Fruit fly (Drosophila melanogaster) whole organism, embryonic: Measurements from ENCODE around the gene NELF-B.

Source experiments
- Asciz ChIP-seq: fragments of 200-800 bp; sonication (Bioruptor generic); optimal IDR thresholded peaks from 2 replicates; lab custom pipeline; 2017; ENCODE audit warnings: missing biosample characterization, mild to moderate bottlenecking, missing genetic modification characterization, missing genetic modification reagents
- Bteb2 ChIP-seq: fragments of 200-800 bp; sonication (Bioruptor generic); optimal IDR thresholded peaks from 2 replicates; lab custom pipeline; 2016; ENCODE audit warnings: missing biosample characterization, missing genetic modification characterization
- CG11723 ChIP-seq: fragments of 200-800 bp; sonication (Bioruptor generic); optimal IDR thresholded peaks from 2 replicates; lab custom pipeline; 2017; ENCODE audit warnings: missing biosample characterization, mild to moderate bottlenecking, missing genetic modification characterization
- CG15011 ChIP-seq: fragments of 200-800 bp; sonication (Bioruptor generic); optimal IDR thresholded peaks from 3 replicates; lab custom pipeline; 2018; ENCODE audit warnings: missing biosample characterization, mild to moderate bottlenecking, missing genetic modification characterization
- CG15696 ChIP-seq: fragments of 200-800 bp; sonication (Bioruptor generic); optimal IDR thresholded peaks from 2 replicates; lab custom pipeline; 2019; ENCODE audit warnings: missing biosample characterization, mild to moderate bottlenecking, missing genetic modification characterization, moderate library complexity
- CG1603 ChIP-seq: fragments of 200-800 bp; sonication (Bioruptor generic); optimal IDR thresholded peaks from 2 replicates; lab custom pipeline; 2019; ENCODE audit warnings: missing biosample characterization, mild to moderate bottlenecking, missing genetic modification characterization, moderate library complexity
- CG17385 ChIP-seq: fragments of 200-800 bp; sonication (Bioruptor generic); optimal IDR thresholded peaks from 3 replicates; lab custom pipeline; 2018; ENCODE audit warnings: missing biosample characterization, mild to moderate bottlenecking, missing genetic modification characterization
- CG3163 ChIP-seq: fragments of 200-800 bp; sonication (Bioruptor generic); optimal IDR thresholded peaks from 3 replicates; lab custom pipeline; 2016; ENCODE audit warnings: missing biosample characterization, missing genetic modification characterization
- CG34376 ChIP-seq: fragments of 200-800 bp; sonication (Bioruptor generic); optimal IDR thresholded peaks from 2 replicates; lab custom pipeline; 2018; ENCODE audit warnings: missing biosample characterization, mild to moderate bottlenecking, missing genetic modification characterization
- CG3995 ChIP-seq: fragments of 200-800 bp; sonication (Bioruptor generic); optimal IDR thresholded peaks from 3 replicates; lab custom pipeline; 2016; ENCODE audit warnings: missing biosample characterization, missing genetic modification characterization
- CG4424 ChIP-seq: fragments of 200-800 bp; sonication (Bioruptor generic); optimal IDR thresholded peaks from 3 replicates; lab custom pipeline; 2016; ENCODE audit warnings: missing biosample characterization, missing genetic modification characterization
- CG4730 ChIP-seq: fragments of 200-800 bp; sonication (Bioruptor generic); IDR thresholded peaks from 2 replicates; pipeline ENCODE4 v1.3.6; 2022; ENCODE audit warnings: missing biosample characterization, missing genetic modification characterization
- CG5245 ChIP-seq: fragments of 200-800 bp; sonication (Bioruptor generic); optimal IDR thresholded peaks from 3 replicates; lab custom pipeline; 2016; ENCODE audit warnings: missing biosample characterization, missing genetic modification characterization
- CG6683 ChIP-seq: fragments of 200-800 bp; sonication (Bioruptor generic); optimal IDR thresholded peaks from 2 replicates; lab custom pipeline; 2017; ENCODE audit warnings: missing biosample characterization, mild to moderate bottlenecking, missing genetic modification characterization, missing genetic modification reagents
- CG6813 ChIP-seq: fragments of 200-800 bp; sonication (Bioruptor generic); optimal IDR thresholded peaks from 2 replicates; lab custom pipeline; 2017; ENCODE audit warnings: missing biosample characterization, missing genetic modification characterization, mild to moderate bottlenecking, moderate library complexity, missing genetic modification reagents
- CG6854 ChIP-seq: fragments of 200-800 bp; sonication (Bioruptor generic); optimal IDR thresholded peaks from 3 replicates; lab custom pipeline; 2017; ENCODE audit warnings: missing biosample characterization, mild to moderate bottlenecking, missing genetic modification characterization
- CG7372 ChIP-seq: fragments of 200-800 bp; sonication (Bioruptor generic); IDR thresholded peaks from 2 replicates; pipeline ENCODE4 v1.3.6; 2022; ENCODE audit warnings: missing biosample characterization, missing genetic modification characterization
- CG7928 ChIP-seq: fragments of 200-800 bp; sonication (Bioruptor generic); optimal IDR thresholded peaks from 2 replicates; lab custom pipeline; 2017; ENCODE audit warnings: missing biosample characterization, mild to moderate bottlenecking, missing genetic modification characterization
- CG8281 ChIP-seq: fragments of 200-800 bp; sonication (Bioruptor generic); optimal IDR thresholded peaks from 2 replicates; lab custom pipeline; 2018; ENCODE audit warnings: missing biosample characterization, mild to moderate bottlenecking, missing genetic modification characterization, moderate library complexity
- CG9876 ChIP-seq: fragments of 200-800 bp; sonication (Bioruptor generic); optimal IDR thresholded peaks from 2 replicates; lab custom pipeline; 2016; ENCODE audit warnings: missing biosample characterization, missing genetic modification characterization
- D19A ChIP-seq: fragments of 200-800 bp; optimal IDR thresholded peaks from 3 replicates; lab custom pipeline; 2019; ENCODE audit warnings: missing biosample characterization, mild to moderate bottlenecking, missing genetic modification characterization, moderate library complexity
- Deaf1 ChIP-seq: fragments of 200-800 bp; optimal IDR thresholded peaks from 3 replicates; lab custom pipeline; 2019; ENCODE audit warnings: missing biosample characterization, mild to moderate bottlenecking, missing genetic modification characterization, moderate library complexity
- Ets65A ChIP-seq: fragments of 200-800 bp; sonication (Bioruptor generic); peaks from one replicate; lab custom pipeline; 2016; ENCODE audit warnings: missing biosample characterization, missing genetic modification characterization
- Ets97D ChIP-seq: fragments of 200-800 bp; sonication (Bioruptor generic); optimal IDR thresholded peaks from 3 replicates; lab custom pipeline; 2016; ENCODE audit warnings: missing biosample characterization, missing genetic modification characterization
- Fer1 ChIP-seq: fragments of 200-800 bp; sonication (Bioruptor generic); optimal IDR thresholded peaks from 2 replicates; lab custom pipeline; 2017; ENCODE audit warnings: missing biosample characterization, mild to moderate bottlenecking, missing genetic modification characterization
- H15 ChIP-seq: fragments of 200-800 bp; sonication (Bioruptor generic); IDR thresholded peaks from 3 replicates; pipeline ENCODE4 v1.3.6; 2022; ENCODE audit warnings: missing biosample characterization, missing genetic modification characterization
- HHEX ChIP-seq: fragments of 200-800 bp; sonication (Bioruptor generic); optimal IDR thresholded peaks from 3 replicates; lab custom pipeline; 2017; ENCODE audit warnings: missing biosample characterization, mild to moderate bottlenecking, missing genetic modification characterization, missing genetic modification reagents
- HLH54F ChIP-seq: fragments of 200-800 bp; sonication (Bioruptor generic); optimal IDR thresholded peaks from 3 replicates; lab custom pipeline; 2016; ENCODE audit warnings: missing biosample characterization, missing genetic modification characterization
- HLHmδ ChIP-seq: fragments of 200-800 bp; sonication (Bioruptor generic); optimal IDR thresholded peaks from 2 replicates; lab custom pipeline; 2018; ENCODE audit warnings: missing biosample characterization, mild to moderate bottlenecking, missing genetic modification characterization, moderate library complexity
- Hand ChIP-seq: fragments of 200-800 bp; sonication (Bioruptor generic); optimal IDR thresholded peaks from 2 replicates; lab custom pipeline; 2017; ENCODE audit warnings: mild to moderate bottlenecking, missing biosample characterization, missing genetic modification reagents, missing genetic modification characterization
- HmgZ ChIP-seq: fragments of 200-800 bp; sonication (Bioruptor generic); optimal IDR thresholded peaks from 2 replicates; lab custom pipeline; 2018; ENCODE audit warnings: missing biosample characterization, mild to moderate bottlenecking, missing genetic modification characterization
- NC2β ChIP-seq: fragments of 200-800 bp; sonication (Bioruptor generic); optimal IDR thresholded peaks from 2 replicates; lab custom pipeline; 2016; ENCODE audit warnings: missing biosample characterization, missing genetic modification characterization
- Side ChIP-seq: fragments of 200-800 bp; sonication (Bioruptor generic); optimal IDR thresholded peaks from 2 replicates; lab custom pipeline; 2016; ENCODE audit warnings: missing biosample characterization, missing genetic modification characterization
- Six4 ChIP-seq: fragments of 200-800 bp; sonication (Bioruptor generic); optimal IDR thresholded peaks from 2 replicates; lab custom pipeline; 2016; ENCODE audit warnings: missing biosample characterization, missing genetic modification characterization
- bowl ChIP-seq: fragments of 200-800 bp; sonication (Bioruptor generic); IDR thresholded peaks from 2 replicates; pipeline ENCODE4 v1.3.6; 2022; ENCODE audit warnings: missing biosample characterization, missing genetic modification characterization
- bsh ChIP-seq, 2 experiments: fragments of 200-800 bp; sonication (Bioruptor generic); optimal IDR thresholded peaks; 2 replicates each; lab custom pipeline; 2017 to 2018; ENCODE audit warnings: mild to moderate bottlenecking in 2 of 2, missing biosample characterization in 2 of 2, missing genetic modification characterization in 2 of 2, moderate library complexity in 1 of 2
- dmrt99B ChIP-seq: fragments of 200-800 bp; sonication (Bioruptor generic); optimal IDR thresholded peaks from 2 replicates; lab custom pipeline; 2018; ENCODE audit warnings: missing biosample characterization, mild to moderate bottlenecking, missing genetic modification characterization, moderate library complexity
- dysf ChIP-seq: fragments of 200-800 bp; sonication (Bioruptor generic); IDR thresholded peaks from 3 replicates; pipeline ENCODE4 v1.3.6; 2022; ENCODE audit warnings: missing biosample characterization, missing genetic modification characterization
- ewg ChIP-seq: fragments of 200-800 bp; sonication (Bioruptor generic); optimal IDR thresholded peaks from 3 replicates; lab custom pipeline; 2017; ENCODE audit warnings: mild to moderate bottlenecking, missing biosample characterization, missing genetic modification reagents, missing genetic modification characterization
- grau ChIP-seq: fragments of 200-800 bp; optimal IDR thresholded peaks from 3 replicates; lab custom pipeline; 2019; ENCODE audit warnings: missing biosample characterization, mild to moderate bottlenecking, missing genetic modification characterization, moderate library complexity
- insv ChIP-seq, 2 experiments: fragments of 200-800 bp; sonication (Bioruptor generic); optimal IDR thresholded peaks; 3 replicates each; lab custom pipeline; 2016 to 2018; ENCODE audit warnings: missing biosample characterization in 2 of 2, missing genetic modification characterization in 2 of 2
- pho ChIP-seq: fragments of 200-800 bp; sonication (Bioruptor generic); optimal IDR thresholded peaks from 2 replicates; lab custom pipeline; 2016; ENCODE audit warnings: missing biosample characterization, missing genetic modification characterization
- repo ChIP-seq: fragments of 200-800 bp; sonication (Bioruptor generic); optimal IDR thresholded peaks from 2 replicates; lab custom pipeline; 2016; ENCODE audit warnings: missing biosample characterization, missing genetic modification characterization
- sens ChIP-seq: fragments of 200-800 bp; sonication (Bioruptor generic); peaks from one replicate; lab custom pipeline; 2016; ENCODE audit warnings: missing biosample characterization, missing genetic modification characterization
- sima ChIP-seq: fragments of 200-800 bp; sonication (Bioruptor generic); optimal IDR thresholded peaks from 2 replicates; lab custom pipeline; 2016; ENCODE audit warnings: missing biosample characterization, missing genetic modification characterization
- sug ChIP-seq: fragments of 200-800 bp; optimal IDR thresholded peaks from 2 replicates; lab custom pipeline; 2019; ENCODE audit warnings: missing biosample characterization, mild to moderate bottlenecking, missing genetic modification characterization, moderate library complexity
- tap ChIP-seq: fragments of 200-800 bp; optimal IDR thresholded peaks from 3 replicates; lab custom pipeline; 2019; ENCODE audit warnings: missing biosample characterization, mild to moderate bottlenecking, missing genetic modification characterization, moderate library complexity
- tin ChIP-seq: fragments of 200-800 bp; sonication (Bioruptor generic); optimal IDR thresholded peaks from 3 replicates; lab custom pipeline; 2016; ENCODE audit warnings: missing biosample characterization, missing genetic modification characterization
- tio ChIP-seq: fragments of 200-800 bp; sonication (Bioruptor generic); optimal IDR thresholded peaks from 2 replicates; lab custom pipeline; 2017; ENCODE audit warnings: missing biosample characterization, missing genetic modification characterization, inconsistent platforms

Gene NELF-B

dm6 chrX:7701282-7702078, 26.7 kb downstream of the NELF-B start (continued):
- TF ChIP-seq CG7372 (GFP tag; lab: Robert Waterston, UW), result peak; percentile 46; the same call in 1 of the 2 replicates
- peak; percentile 84 for TF ChIP-seq Ets65A (GFP tag; lab: Kevin White, UChicago)
- TF ChIP-seq dmrt99B (tag; lab: Kevin White, UChicago), result peak; percentile 78
- TF ChIP-seq sens (GFP tag; lab: Kevin White, UChicago), result peak; percentile 74
- no peak for TF ChIP-seq sima (GFP tag; lab: Kevin White, UChicago)
- TF ChIP-seq Bteb2 (GFP tag; lab: Kevin White, UChicago), result peak; percentile 25
- TF ChIP-seq CG8281, result no peak
- TF ChIP-seq sug (tag; lab: Kevin White, UChicago), result peak; percentile 74
- TF ChIP-seq tin (GFP tag; lab: Kevin White, UChicago), result peak; percentile 39
- TF ChIP-seq CG6813 (GFP tag; lab: Kevin White, UChicago), result peak; percentile 40
- peak; percentile 32 for TF ChIP-seq CG11723
- 0 out of 3 replicates have a peak, but pooled peaks have one; percentile 46 for TF ChIP-seq H15
- peak; percentile 46 for TF ChIP-seq CG6854 (GFP tag; lab: Kevin White, UChicago)
- no peak for TF ChIP-seq CG9876 (GFP tag; lab: Kevin White, UChicago)
- TF ChIP-seq Hand, result peak; percentile 69
- peak; percentile 67 for TF ChIP-seq tap (tag; lab: Kevin White, UChicago)
- peak; percentile 82 for TF ChIP-seq HHEX
- peak; percentile 63 for TF ChIP-seq tio (GFP tag; lab: Kevin White, UChicago)
- peak; percentile 67 for TF ChIP-seq CG6683 (GFP tag; lab: Kevin White, UChicago)
- TF ChIP-seq CG17385, result peak; percentile 81
- peak; percentile 65 for TF ChIP-seq CG4424 (GFP tag; lab: Kevin White, UChicago)
- TF ChIP-seq dysf (GFP tag; lab: Robert Waterston, UW), result peak; percentile 85
- peak; percentile 46 for TF ChIP-seq Asciz (GFP tag; lab: Kevin White, UChicago)
- TF ChIP-seq CG3995 (GFP tag; lab: Kevin White, UChicago), result peak; percentile 33
- no peak for TF ChIP-seq HLHmδ (GFP tag; lab: Kevin White, UChicago)
- peak; percentile 16 for TF ChIP-seq CG7928 (GFP tag; lab: Kevin White, UChicago)
- peak in 1 of 2 experiments; percentile 67 for TF ChIP-seq bsh (GFP tag; optimal IDR thresholded peaks at IDR 0.05; lab: Kevin White, UChicago)
- TF ChIP-seq bowl (GFP tag; lab: Robert Waterston, UW), result peak; percentile 8; the same call in 1 of the 2 replicates
- 0 out of 2 replicates have a peak, but pooled peaks have one; percentile 48 for TF ChIP-seq CG4730
- peak; percentile 65 for TF ChIP-seq pho (GFP tag; lab: Kevin White, UChicago)
- peak; percentile 33 for TF ChIP-seq CG1603 (tag; lab: Kevin White, UChicago)
- TF ChIP-seq CG5245, result no peak
- TF ChIP-seq CG34376 (GFP tag; lab: Kevin White, UChicago), result peak; percentile 72
- TF ChIP-seq D19A (tag; lab: Kevin White, UChicago), result peak; percentile 72
- TF ChIP-seq ewg (GFP tag; lab: Kevin White, UChicago), result peak; percentile 44
- TF ChIP-seq Side (GFP tag; lab: Kevin White, UChicago), result peak; percentile 21
- no peak for TF ChIP-seq NC2β
- TF ChIP-seq insv (GFP tag; optimal IDR thresholded peaks at IDR 0.05; lab: Kevin White, UChicago), result peak in 1 of 2 experiments; percentile 8
- TF ChIP-seq CG15011 (GFP tag; lab: Kevin White, UChicago), result peak; percentile 71
- no peak for TF ChIP-seq repo (GFP tag; lab: Kevin White, UChicago)
- TF ChIP-seq HmgZ (tag; lab: Kevin White, UChicago), result peak; percentile 64
- TF ChIP-seq CG3163 (GFP tag; lab: Kevin White, UChicago), result no peak
- TF ChIP-seq Six4 (GFP tag; lab: Kevin White, UChicago), result peak; percentile 13
- TF ChIP-seq grau, result peak; percentile 87
- peak; percentile 90 for TF ChIP-seq Fer1 (GFP tag; lab: Kevin White, UChicago)
- TF ChIP-seq CG15696 (tag; lab: Kevin White, UChicago), result peak; percentile 32
- TF ChIP-seq Ets97D, result no peak
- peak; percentile 58 for TF ChIP-seq Deaf1 (tag; lab: Kevin White, UChicago)
- TF ChIP-seq HLH54F (GFP tag; lab: Kevin White, UChicago), result peak; percentile 45
